Worm (Caenorhabditis elegans) whole organism, L4 larva: ENCODE measurements around the gene srab-16.

ENCODE experiments used
- F44E2.7 ChIP-seq: fragments of 200-800 bp; sonication (Bioruptor generic); IDR thresholded peaks from 2 replicates; pipeline ENCODE4 v2.1.2; 2022; ENCODE audit warnings: missing genetic modification characterization, missing compliant biosample characterization
- F49E8.2 ChIP-seq: sonication (generic microtip); optimal IDR thresholded peaks from 2 replicates; lab custom pipeline; 2016; ENCODE audit warnings: missing compliant biosample characterization, mild to moderate bottlenecking, missing genetic modification characterization, borderline replicate concordance
- R02D3.7 ChIP-seq: fragments of 150-350 bp; sonication (generic microtip); optimal IDR thresholded peaks from 3 replicates; lab custom pipeline; 2014; ENCODE audit warnings: missing biosample characterization, missing genetic modification characterization
- Y105C5A.15 ChIP-seq: fragments of 200-800 bp; sonication (Bioruptor generic); IDR thresholded peaks from 2 replicates; pipeline ENCODE4 v1.3.6; 2022; ENCODE audit warnings: missing genetic modification characterization, missing compliant biosample characterization
- ama-1 ChIP-seq: fragments of 150-350 bp; optimal IDR thresholded peaks from 2 replicates; lab custom pipeline; 2014; ENCODE audit warnings: inconsistent platforms, mixed read lengths
- arid-1 ChIP-seq: fragments of 200-800 bp; sonication (Bioruptor generic); conservative IDR thresholded peaks from 2 replicates; pipeline ENCODE4 v1.3.6; 2022; ENCODE audit warnings: missing genetic modification reagents, missing genetic modification characterization, missing compliant biosample characterization
- ceh-32 ChIP-seq: sonication (generic microtip); optimal IDR thresholded peaks from 2 replicates; lab custom pipeline; 2016; ENCODE audit warnings: mild to moderate bottlenecking, missing genetic modification characterization, missing compliant biosample characterization; ENCODE audit not compliant: poor library complexity
- ces-1 ChIP-seq: fragments of 150-350 bp; sonication (generic microtip); optimal IDR thresholded peaks from 4 replicates; lab custom pipeline; 2014; ENCODE audit warnings: missing biosample characterization, missing genetic modification reagents, missing genetic modification characterization
- ctbp-1 ChIP-seq: fragments of 200-800 bp; sonication (Bioruptor generic); IDR thresholded peaks from 2 replicates; pipeline ENCODE4 v1.3.6; 2022; ENCODE audit warnings: missing genetic modification reagents, missing genetic modification characterization, missing compliant biosample characterization
- daf-19 ChIP-seq: fragments of 200-800 bp; sonication (Bioruptor generic); conservative IDR thresholded peaks from 2 replicates; pipeline ENCODE4 v1.3.6; 2022; ENCODE audit warnings: missing genetic modification characterization, missing compliant biosample characterization
- daf-8 ChIP-seq: fragments of 200-800 bp; sonication (Bioruptor generic); IDR thresholded peaks from 2 replicates; pipeline ENCODE4 v1.3.6; 2022; ENCODE audit warnings: missing genetic modification characterization, missing compliant biosample characterization
- dpl-1 ChIP-seq: fragments of 150-350 bp; optimal IDR thresholded peaks from 2 replicates; lab custom pipeline; 2014; ENCODE audit warnings: missing biosample characterization, missing genetic modification reagents, missing genetic modification characterization
- fkh-10 ChIP-seq: fragments of 150-350 bp; optimal IDR thresholded peaks from 2 replicates; lab custom pipeline; 2014; ENCODE audit warnings: missing biosample characterization, missing genetic modification reagents, missing genetic modification characterization
- gei-8 ChIP-seq: fragments of 200-800 bp; sonication (Bioruptor generic); optimal IDR thresholded peaks from 2 replicates; lab custom pipeline; 2018; ENCODE audit warnings: mild to moderate bottlenecking, missing genetic modification characterization, missing compliant biosample characterization
- hlh-11 ChIP-seq: fragments of 200-800 bp; sonication (Bioruptor generic); optimal IDR thresholded peaks from 2 replicates; lab custom pipeline; 2018; ENCODE audit warnings: mild to moderate bottlenecking, missing genetic modification characterization, missing compliant biosample characterization
- hlh-30 ChIP-seq: sonication (generic microtip); optimal IDR thresholded peaks from 2 replicates; lab custom pipeline; 2017; ENCODE audit warnings: antibody characterized with exemption, mild to moderate bottlenecking, missing genetic modification characterization, missing compliant biosample characterization; ENCODE audit not compliant: insufficient read depth
- mdl-1 ChIP-seq, 2 experiments: fragments of 150-350 bp in 1 of 2; sonication (generic microtip) in 1 of 2; optimal IDR thresholded peaks; 2 replicates each; lab custom pipeline; 2014 to 2017; ENCODE audit warnings: missing biosample characterization in 2 of 2, missing genetic modification characterization in 2 of 2
- mes-2 ChIP-seq: sonication (generic microtip); optimal IDR thresholded peaks from 2 replicates; lab custom pipeline; 2016; ENCODE audit warnings: missing genotype, mild to moderate bottlenecking, missing genetic modification characterization, missing compliant biosample characterization; ENCODE audit not compliant: poor library complexity, severe bottlenecking
- nhr-25 ChIP-seq: sonication (generic microtip); optimal IDR thresholded peaks from 2 replicates; lab custom pipeline; 2017; ENCODE audit warnings: missing genetic modification characterization, mild to moderate bottlenecking, missing compliant biosample characterization, antibody characterized with exemption, moderate library complexity, borderline replicate concordance; ENCODE audit not compliant: insufficient read depth
- nhr-28 ChIP-seq: fragments of 150-350 bp; optimal IDR thresholded peaks from 2 replicates; lab custom pipeline; 2014; ENCODE audit warnings: missing biosample characterization, missing genetic modification characterization
- nhr-6 ChIP-seq: fragments of 150-350 bp; optimal IDR thresholded peaks from 2 replicates; lab custom pipeline; 2014; ENCODE audit warnings: missing biosample characterization, missing genetic modification characterization
- nhr-77 ChIP-seq: fragments of 150-350 bp; optimal IDR thresholded peaks from 2 replicates; lab custom pipeline; 2014; ENCODE audit warnings: missing biosample characterization, missing genetic modification characterization
- php-3 ChIP-seq: fragments of 200-800 bp; sonication (Bioruptor generic); IDR thresholded peaks from 2 replicates; pipeline ENCODE4 v1.3.6; 2022; ENCODE audit warnings: missing genetic modification reagents, missing genetic modification characterization, missing compliant biosample characterization
- rbr-2 ChIP-seq: sonication (generic microtip); optimal IDR thresholded peaks from 2 replicates; lab custom pipeline; 2016; ENCODE audit warnings: missing genotype, missing genetic modification characterization, missing compliant biosample characterization
- saeg-2 ChIP-seq: fragments of 200-800 bp; sonication (Bioruptor generic); IDR thresholded peaks from 2 replicates; pipeline ENCODE4 v1.3.6; 2022; ENCODE audit warnings: missing genetic modification reagents, missing genetic modification characterization, missing compliant biosample characterization
- unc-130 ChIP-seq: sonication (generic microtip); optimal IDR thresholded peaks from 2 replicates; lab custom pipeline; 2016; ENCODE audit warnings: missing genetic modification reagents, missing genetic modification characterization, missing compliant biosample characterization
- unc-62 ChIP-seq, 3 experiments: fragments of 150-350 bp in 1 of 3; sonication (generic microtip); optimal IDR thresholded peaks in 2 of 3; peaks in 1 of 3; 1 replicate in 1 of 3; 2 replicates in 2 of 3; lab custom pipeline; 2014 to 2017; ENCODE audit warnings: missing biosample characterization in 3 of 3, missing genetic modification characterization in 3 of 3, missing genetic modification reagents in 3 of 3, missing genotype in 1 of 3
- zag-1 ChIP-seq: fragments of 150-350 bp; optimal IDR thresholded peaks from 2 replicates; lab custom pipeline; 2014; ENCODE audit warnings: missing biosample characterization, missing genetic modification characterization
- zfp-2 ChIP-seq: sonication (generic microtip); optimal IDR thresholded peaks from 2 replicates; lab custom pipeline; 2016; ENCODE audit warnings: mild to moderate bottlenecking, missing genetic modification characterization, missing compliant biosample characterization
- zfp-3 ChIP-seq: fragments of 200-800 bp; sonication (Bioruptor generic); conservative IDR thresholded peaks from 2 replicates; pipeline ENCODE4 v1.3.6; 2022; ENCODE audit warnings: missing genetic modification reagents, missing genetic modification characterization, missing compliant biosample characterization
- zip-11 ChIP-seq: fragments of 200-800 bp; sonication (Bioruptor generic); IDR thresholded peaks from 2 replicates; pipeline ENCODE4 v1.3.6; 2022; ENCODE audit warnings: missing genetic modification characterization, missing compliant biosample characterization
- ztf-11 ChIP-seq: fragments of 150-350 bp; optimal IDR thresholded peaks from 2 replicates; lab custom pipeline; 2014; ENCODE audit warnings: missing biosample characterization, missing genetic modification characterization
- ztf-7 ChIP-seq: fragments of 150-350 bp; optimal IDR thresholded peaks from 2 replicates; lab custom pipeline; 2014; ENCODE audit warnings: missing biosample characterization, missing genetic modification characterization

srab-16 gene

DNA sequence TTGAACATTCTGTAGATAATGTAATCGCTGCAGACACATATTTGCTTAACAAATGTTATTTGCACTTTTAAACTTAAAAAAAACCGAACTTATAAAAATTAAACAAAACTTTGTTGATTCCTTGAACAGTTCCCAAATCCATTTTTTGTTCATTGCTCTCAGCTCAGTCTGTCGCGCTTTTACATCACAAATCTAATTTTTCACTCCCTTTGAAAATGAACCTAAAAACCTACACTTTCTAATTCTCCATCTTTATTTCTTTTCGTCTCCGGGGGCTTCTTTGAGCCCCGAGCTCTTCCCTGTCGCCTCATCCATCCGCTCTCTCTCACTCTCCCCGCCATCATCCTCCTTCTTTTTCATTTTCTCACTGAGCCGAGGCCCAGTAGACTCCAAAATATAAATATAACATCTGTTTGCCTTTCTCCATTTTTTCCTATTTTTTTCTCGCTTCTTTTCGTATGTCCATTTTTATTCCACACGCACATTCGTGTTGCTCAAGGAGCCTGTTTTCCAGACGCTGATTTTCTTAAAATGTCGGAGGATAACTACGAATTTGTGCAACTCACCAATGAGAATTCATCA is 27.8 kb downstream of the srab-16 start, which contains the start of gene R13D11.4:
Gene R13D11.4, plus strand, starts transcription at position 532 of the 582 bp plus-strand sequence.
- TF ChIP-seq ctbp-1 (GFP tag; lab: Robert Waterston, UW) (0 out of 2 replicates have a peak, but pooled peaks have one; percentile 29), rbr-2 (tag; lab: Kevin White, UChicago) (peak; percentile 25), unc-62 (GFP tag; optimal IDR thresholded peaks at IDR 0.05 in 1 of 2; lab: Kevin White, UChicago) (no peak), unc-62 (tag; optimal IDR thresholded peaks at IDR 0.05; lab: Kevin White, UChicago) (no peak), fkh-10 (GFP tag; lab: Kevin White, UChicago) (peak; percentile 27), ztf-11 (tag; lab: Kevin White, UChicago) (no peak), Y105C5A.15 (GFP tag; lab: Robert Waterston, UW) (no peak), ces-1 (GFP tag; lab: Kevin White, UChicago) (peak; percentile 29)

DNA sequence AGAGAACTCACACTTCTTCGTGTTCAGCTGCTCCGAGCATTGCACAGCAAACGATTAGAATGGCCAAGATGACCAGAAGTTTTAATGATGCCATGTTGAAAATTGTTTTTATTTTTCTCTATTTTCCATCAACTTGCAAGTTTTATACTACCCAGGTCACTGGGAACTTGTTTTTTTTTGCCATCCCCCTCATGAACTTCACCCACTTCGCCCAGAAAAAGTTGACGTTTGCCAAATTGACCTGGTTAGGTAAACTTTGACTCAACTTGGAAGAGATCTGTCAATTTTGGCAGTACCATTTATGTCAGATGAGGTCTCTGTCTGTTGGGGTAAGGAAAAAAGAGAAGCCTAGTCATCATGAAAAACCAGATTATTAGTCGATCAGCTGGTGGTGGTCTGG is 30.6 kb downstream of the srab-16 start, which contains the start of gene R13D11.10:
Gene R13D11.10, minus strand, starts transcription at position 101 of the 400 bp plus-strand sequence.
- TF ChIP-seq zfp-3 (GFP tag; lab: Robert Waterston, UW), result no peak
- TF ChIP-seq mes-2 (tag; lab: Kevin White, UChicago), result no peak
- TF ChIP-seq daf-19 (GFP tag; lab: Robert Waterston, UW), result no peak
- no peak for TF ChIP-seq F49E8.2 (tag; lab: Kevin White, UChicago)
- no peak for TF ChIP-seq ztf-7 (tag; lab: Kevin White, UChicago)
- no peak for TF ChIP-seq nhr-77 (tag; lab: Kevin White, UChicago)
- no peak for TF ChIP-seq nhr-25 (tag; lab: Kevin White, UChicago)
- TF ChIP-seq, all 104 proteins: peak for 0

ce11 chrV:814716-815115 is 32.2 kb downstream of the srab-16 start, which contains the start of gene R13D11.3:
Gene R13D11.3, plus strand, starts transcription at chrV:815016.
- TF ChIP-seq zfp-2, result no peak
- no peak for TF ChIP-seq ama-1
- no peak for TF ChIP-seq hlh-30 (tag; lab: Kevin White, UChicago)
- TF ChIP-seq unc-130, result no peak
- no peak for TF ChIP-seq hlh-11 (tag; lab: Kevin White, UChicago)
- no peak for TF ChIP-seq php-3 (GFP tag; lab: Robert Waterston, UW)
- TF ChIP-seq gei-8 (GFP tag; lab: Kevin White, UChicago), result no peak
- TF ChIP-seq daf-8 (GFP tag; lab: Robert Waterston, UW), result no peak
- TF ChIP-seq dpl-1 (GFP tag; lab: Kevin White, UChicago), result no peak
- no peak for TF ChIP-seq R02D3.7
- no peak for TF ChIP-seq zip-11 (GFP tag; lab: Robert Waterston, UW)

DNA sequence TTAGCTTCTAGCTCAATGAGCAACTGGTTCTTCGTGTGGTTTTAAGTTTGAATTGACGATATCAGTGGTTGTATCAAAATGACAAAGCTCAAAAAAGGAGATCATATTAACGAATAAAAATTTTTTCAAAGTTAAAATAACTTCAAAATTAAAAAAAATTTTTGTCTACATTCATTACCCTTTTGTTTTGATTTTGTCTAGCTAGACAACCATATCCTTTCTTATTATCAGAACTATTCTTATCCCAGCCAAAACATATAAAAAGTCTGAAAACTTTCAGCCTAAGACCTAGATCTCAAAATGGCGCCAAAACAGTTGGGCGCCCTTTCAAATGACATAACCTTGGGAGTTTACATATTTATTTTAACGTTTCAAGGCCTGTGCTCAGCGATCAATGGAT is 34.6 kb downstream of the srab-16 start, which contains the start of gene R13D11.1:
Gene R13D11.1, plus strand, starts transcription at position 301 of the 400 bp plus-strand sequence.
- TF ChIP-seq ztf-7 (tag; lab: Kevin White, UChicago), result no peak
- no peak for TF ChIP-seq nhr-77 (tag; lab: Kevin White, UChicago)
- no peak for TF ChIP-seq mdl-1 (tag; optimal IDR thresholded peaks at IDR 0.05; lab: Kevin White, UChicago)
- no peak for TF ChIP-seq F44E2.7
- TF ChIP-seq gei-8 (GFP tag; lab: Kevin White, UChicago), result no peak
- no peak for TF ChIP-seq ama-1
- no peak for TF ChIP-seq zag-1 (tag; lab: Kevin White, UChicago)
- no peak for TF ChIP-seq arid-1 (GFP tag; lab: Robert Waterston, UW)
- no peak for TF ChIP-seq nhr-6
- TF ChIP-seq ceh-32 (tag; lab: Kevin White, UChicago), result no peak
- TF ChIP-seq nhr-28 (tag; lab: Kevin White, UChicago), result no peak
- no peak for TF ChIP-seq saeg-2 (GFP tag; lab: Robert Waterston, UW)
